Worm (Caenorhabditis elegans) whole organism, L4 larva: ENCODE measurements around the gene F16G10.9.

Experiments
- R02D3.7 ChIP-seq: fragments of 150-350 bp; sonication (generic microtip); optimal IDR thresholded peaks from 3 replicates; lab custom pipeline; 2014; ENCODE audit warnings: missing biosample characterization, missing genetic modification characterization
- Y5F2A.4 ChIP-seq: fragments of 200-800 bp; sonication (Bioruptor generic); optimal IDR thresholded peaks from 2 replicates; lab custom pipeline; 2018; ENCODE audit warnings: mild to moderate bottlenecking, missing genetic modification characterization, missing compliant biosample characterization
- ceh-82 ChIP-seq: sonication (generic microtip); optimal IDR thresholded peaks from 2 replicates; lab custom pipeline; 2017; ENCODE audit warnings: missing biosample characterization, missing genetic modification characterization
- ctbp-1 ChIP-seq: fragments of 200-800 bp; sonication (Bioruptor generic); IDR thresholded peaks from 2 replicates; pipeline ENCODE4 v1.3.6; 2022; ENCODE audit warnings: missing genetic modification reagents, missing genetic modification characterization, missing compliant biosample characterization
- duxl-1 ChIP-seq: sonication (generic microtip); optimal IDR thresholded peaks from 2 replicates; lab custom pipeline; 2016; ENCODE audit warnings: mild to moderate bottlenecking, missing genetic modification characterization, moderate library complexity, missing compliant biosample characterization; ENCODE audit not compliant: poor library complexity
- gei-8 ChIP-seq: fragments of 200-800 bp; sonication (Bioruptor generic); optimal IDR thresholded peaks from 2 replicates; lab custom pipeline; 2018; ENCODE audit warnings: mild to moderate bottlenecking, missing genetic modification characterization, missing compliant biosample characterization
- madf-5 ChIP-seq, 2 experiments: fragments of 200-800 bp; sonication (Bioruptor generic); IDR thresholded peaks; 2 replicates each; pipeline ENCODE4 v1.3.6; 2022; ENCODE audit warnings: missing compliant biosample characterization in 2 of 2, missing genetic modification characterization in 2 of 2
- nhr-28 ChIP-seq: fragments of 150-350 bp; optimal IDR thresholded peaks from 2 replicates; lab custom pipeline; 2014; ENCODE audit warnings: missing biosample characterization, missing genetic modification characterization
- snpc-4 ChIP-seq: fragments of 150-350 bp; optimal IDR thresholded peaks from 2 replicates; lab custom pipeline; 2014; ENCODE audit warnings: missing biosample characterization, missing genetic modification characterization

DNA sequence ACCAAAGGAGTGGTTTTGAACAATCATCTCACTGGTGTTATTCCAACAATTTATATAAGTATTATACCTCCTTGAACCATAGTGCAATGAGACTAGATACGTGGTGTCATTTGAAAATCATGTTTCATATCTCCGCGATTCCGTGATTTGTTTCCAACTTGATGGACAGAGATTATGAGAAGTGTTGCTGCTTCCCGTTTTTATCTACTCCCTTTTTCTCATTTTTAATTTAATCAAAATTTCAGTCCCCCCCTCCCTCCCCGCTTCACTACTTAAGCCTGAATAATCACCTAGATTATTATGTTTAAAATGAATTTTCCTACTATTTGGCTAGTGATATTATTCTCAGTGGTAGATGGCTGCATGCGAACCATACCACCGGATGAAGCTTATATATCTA is 13.3 kb downstream of the F16G10.9 start, which contains the start of gene F16G10.3:
- TF ChIP-seq nhr-28 (tag; lab: Kevin White, UChicago) (no peak), ceh-82 (tag; lab: Kevin White, UChicago) (no peak), snpc-4 (no peak), duxl-1 (tag; lab: Kevin White, UChicago) (no peak), Y5F2A.4 (GFP tag; lab: Kevin White, UChicago) (no peak), gei-8 (GFP tag; lab: Kevin White, UChicago) (no peak), madf-5 (GFP tag; IDR thresholded peaks at IDR 0.05; lab: Robert Waterston, UW) (no peak), R02D3.7 (tag; lab: Kevin White, UChicago) (no peak), ctbp-1 (no peak)
